Worm (Caenorhabditis elegans) whole organism, L4/young adult: Measurements from ENCODE around the gene vig-1.

ENCODE experiments used
- W03F9.2 ChIP-seq: fragments of 150-350 bp; optimal IDR thresholded peaks from 2 replicates; lab custom pipeline; 2014; ENCODE audit warnings: missing biosample characterization, missing genetic modification characterization
- him-1 ChIP-seq: sonication (generic microtip); optimal IDR thresholded peaks from 2 replicates; lab custom pipeline; 2016; ENCODE audit warnings: missing genotype, missing genetic modification reagents, missing genetic modification characterization, missing compliant biosample characterization

- TF ChIP-seq W03F9.2 (no peak), him-1 (tag; lab: Kevin White, UChicago) (no peak)
Observed at ce11 chrII:1369322-1369721, 48.5 kb downstream of the vig-1 start.
